Worm (Caenorhabditis elegans) whole organism, early embryonic: ENCODE measurements around the gene srh-11.

Experiments
- B0310.2 ChIP-seq: sonication (generic microtip); optimal IDR thresholded peaks from 2 replicates; lab custom pipeline; 2016; ENCODE audit warnings: mild to moderate bottlenecking, missing genetic modification characterization, missing compliant biosample characterization
- F13C5.2 ChIP-seq: sonication (generic microtip); optimal IDR thresholded peaks from 2 replicates; lab custom pipeline; 2017; ENCODE audit warnings: mild to moderate bottlenecking, missing genetic modification characterization, inconsistent platforms, missing compliant biosample characterization
- ama-1 ChIP-seq: fragments of 150-350 bp; optimal IDR thresholded peaks from 2 replicates; lab custom pipeline; 2014
- ceh-36 ChIP-seq: sonication (generic microtip); optimal IDR thresholded peaks from 2 replicates; lab custom pipeline; 2016; ENCODE audit warnings: missing genetic modification characterization, inconsistent platforms, missing compliant biosample characterization
- flt-1 ChIP-seq: fragments of 200-800 bp; sonication (Bioruptor generic); IDR thresholded peaks from 2 replicates; pipeline ENCODE4 v1.3.6; 2022; ENCODE audit warnings: missing genetic modification characterization, missing compliant biosample characterization
- hmbx-1 ChIP-seq: sonication (generic microtip); optimal IDR thresholded peaks from 2 replicates; lab custom pipeline; 2016; ENCODE audit warnings: mild to moderate bottlenecking, missing genetic modification characterization, missing compliant biosample characterization
- hnd-1 ChIP-seq: sonication (generic microtip); optimal IDR thresholded peaks from 2 replicates; lab custom pipeline; 2016; ENCODE audit warnings: missing genetic modification characterization, missing compliant biosample characterization
- scrt-1 ChIP-seq: fragments of 200-800 bp; sonication (Bioruptor generic); IDR thresholded peaks from 2 replicates; pipeline ENCODE4 v1.3.6; 2022; ENCODE audit warnings: missing genetic modification characterization, missing compliant biosample characterization
- tbx-11 ChIP-seq: fragments of 200-800 bp; sonication (Bioruptor generic); IDR thresholded peaks from 2 replicates; pipeline ENCODE4 v1.3.6; 2022; ENCODE audit warnings: missing genetic modification characterization, missing compliant biosample characterization
- tbx-37 ChIP-seq: fragments of 200-800 bp; sonication (Bioruptor generic); conservative IDR thresholded peaks from 2 replicates; pipeline ENCODE4 v1.3.6; 2022; ENCODE audit warnings: missing genetic modification reagents, missing genetic modification characterization, missing compliant biosample characterization

DNA sequence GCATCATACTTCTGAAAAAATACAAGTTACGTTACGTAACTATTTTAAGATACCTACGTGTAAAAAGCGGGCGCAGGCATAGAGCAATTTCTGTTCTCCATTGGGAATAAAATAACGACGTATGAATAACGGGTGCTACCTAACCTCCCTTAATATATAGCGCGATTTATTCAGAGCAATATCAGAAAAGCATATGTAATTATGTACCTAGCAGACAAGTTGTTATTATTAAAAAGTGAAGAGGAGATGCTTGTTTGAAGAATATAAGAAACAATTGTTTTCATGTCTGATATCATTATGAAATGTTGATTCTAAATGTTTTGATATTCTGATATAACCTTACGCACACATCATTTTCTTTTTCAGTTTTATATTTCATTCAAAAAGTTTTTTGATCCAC, at the start of gene srh-11:
- TF ChIP-seq hmbx-1 (tag; lab: Kevin White, UChicago) = no peak
- no peak for TF ChIP-seq B0310.2 (tag; lab: Kevin White, UChicago)
- TF ChIP-seq hnd-1 (tag; lab: Kevin White, UChicago) = no peak
- no peak for TF ChIP-seq tbx-37 (GFP tag; lab: Robert Waterston, UW)
- no peak for TF ChIP-seq ama-1
- TF ChIP-seq flt-1 (GFP tag; lab: Robert Waterston, UW) = no peak
- no peak for TF ChIP-seq tbx-11 (GFP tag; lab: Robert Waterston, UW)
- no peak for TF ChIP-seq ceh-36
- TF ChIP-seq F13C5.2 (tag; lab: Kevin White, UChicago) = no peak
- no peak for TF ChIP-seq scrt-1 (GFP tag; lab: Robert Waterston, UW)
